Worm (Caenorhabditis elegans) whole organism, mixed stage, embryonic: Measurements from ENCODE around the gene Y73F4A.3.

Source experiments
- ceh-43 ChIP-seq: fragments of 200-800 bp; sonication (Bioruptor generic); optimal IDR thresholded peaks from 2 replicates; lab custom pipeline; 2018; ENCODE audit warnings: mild to moderate bottlenecking, missing genetic modification characterization, moderate library complexity, missing compliant biosample characterization
- cnd-1 ChIP-seq: fragments of 200-800 bp; sonication (Bioruptor generic); optimal IDR thresholded peaks from 2 replicates; lab custom pipeline; 2018; ENCODE audit warnings: mild to moderate bottlenecking, missing genetic modification characterization, missing compliant biosample characterization
- elt-1 ChIP-seq: sonication (generic microtip); optimal IDR thresholded peaks from 2 replicates; lab custom pipeline; 2017; ENCODE audit warnings: missing genetic modification characterization, mild to moderate bottlenecking, missing compliant biosample characterization, antibody characterized with exemption, moderate library complexity, borderline replicate concordance; ENCODE audit not compliant: insufficient read depth
- elt-3 ChIP-seq: fragments of 150-350 bp; optimal IDR thresholded peaks from 2 replicates; lab custom pipeline; 2014; ENCODE audit warnings: missing biosample characterization, missing genetic modification characterization
- lin-13 ChIP-seq: fragments of 150-350 bp; optimal IDR thresholded peaks from 2 replicates; lab custom pipeline; 2014; ENCODE audit warnings: missing biosample characterization, missing genetic modification characterization
- mab-5 ChIP-seq: fragments of 150-350 bp; optimal IDR thresholded peaks from 2 replicates; lab custom pipeline; 2014; ENCODE audit warnings: missing biosample characterization, missing genetic modification characterization
- mep-1 ChIP-seq: fragments of 150-350 bp; optimal IDR thresholded peaks from 2 replicates; lab custom pipeline; 2017; ENCODE audit warnings: missing biosample characterization, missing genetic modification reagents, missing genetic modification characterization, inconsistent platforms
- nhr-12 ChIP-seq: fragments of 150-350 bp; optimal IDR thresholded peaks from 2 replicates; lab custom pipeline; 2014; ENCODE audit warnings: missing biosample characterization, missing genetic modification characterization
- nhr-76 ChIP-seq: sonication (generic microtip); optimal IDR thresholded peaks from 2 replicates; lab custom pipeline; 2017; ENCODE audit warnings: missing biosample characterization, missing genetic modification characterization
- pha-4 ChIP-seq: fragments of 150-350 bp; optimal IDR thresholded peaks from 2 replicates; lab custom pipeline; 2018; ENCODE audit warnings: missing biosample characterization, missing genetic modification reagents, missing genetic modification characterization
- sem-2 ChIP-seq: fragments of 200-800 bp; sonication (Bioruptor generic); optimal IDR thresholded peaks from 2 replicates; lab custom pipeline; 2018; ENCODE audit warnings: mild to moderate bottlenecking, missing genetic modification characterization, missing compliant biosample characterization
- snpc-4 ChIP-seq: fragments of 150-350 bp; optimal IDR thresholded peaks from 2 replicates; lab custom pipeline; 2014; ENCODE audit warnings: missing biosample characterization, missing genetic modification characterization
- unc-62 ChIP-seq: fragments of 150-350 bp; optimal IDR thresholded peaks from 2 replicates; lab custom pipeline; 2014; ENCODE audit warnings: missing biosample characterization, missing genetic modification reagents, missing genetic modification characterization
- ztf-11 ChIP-seq: fragments of 150-350 bp; optimal IDR thresholded peaks from 2 replicates; lab custom pipeline; 2014; ENCODE audit warnings: missing biosample characterization, missing genetic modification characterization

DNA sequence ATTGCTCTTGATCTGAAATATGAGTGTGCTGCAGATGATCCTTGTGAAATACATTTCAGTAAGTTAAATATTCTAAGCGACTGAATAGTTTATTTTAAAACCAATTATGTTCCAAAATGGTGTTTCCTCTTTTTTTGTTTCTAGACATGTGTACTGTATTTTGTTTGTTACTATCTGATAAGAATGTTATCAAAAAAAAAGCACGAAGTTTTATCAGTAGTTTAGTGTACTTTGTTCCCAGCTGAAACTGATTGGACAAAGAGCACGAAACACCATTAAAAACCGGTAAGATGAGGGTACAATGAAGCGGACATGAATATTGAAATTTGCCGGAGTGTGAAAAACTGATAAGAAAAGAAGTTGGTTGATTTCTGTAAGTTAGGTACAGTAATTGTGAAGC is 29.9 kb upstream of the Y73F4A.3 start:
- TF ChIP-seq mep-1 (tag; lab: Kevin White, UChicago) (no peak), ztf-11 (tag; lab: Kevin White, UChicago) (no peak), elt-3 (tag; lab: Kevin White, UChicago) (no peak), unc-62 (GFP tag; lab: Kevin White, UChicago) (no peak), snpc-4 (no peak), lin-13 (no peak), nhr-76 (tag; lab: Kevin White, UChicago) (no peak), elt-1 (tag; lab: Kevin White, UChicago) (no peak), sem-2 (GFP tag; lab: Kevin White, UChicago) (no peak), nhr-12 (tag; lab: Kevin White, UChicago) (no peak), mab-5 (tag; lab: Kevin White, UChicago) (no peak), ceh-43 (GFP tag; lab: Kevin White, UChicago) (no peak), pha-4 (tag; lab: Kevin White, UChicago) (no peak), cnd-1 (tag; lab: Kevin White, UChicago) (no peak)
